Worm (Caenorhabditis elegans) whole organism, young adult: ENCODE data around the gene F22E5.1.
"Not testable (repeated sequence)": the region's sequence is repeated elsewhere in the genome, so short reads cannot be mapped to it uniquely, and the experiment has no call there.

Experiments used
- B0019.2 ChIP-seq: fragments of 200-800 bp; sonication (Bioruptor generic); conservative IDR thresholded peaks from 2 replicates; pipeline ENCODE4 v1.3.6; 2022; ENCODE audit warnings: missing genetic modification reagents, missing genetic modification characterization, missing compliant biosample characterization
- B0336.3 ChIP-seq: fragments of 200-800 bp; sonication (Bioruptor generic); IDR thresholded peaks from 2 replicates; pipeline ENCODE4 v1.3.6; 2022; ENCODE audit warnings: missing genetic modification characterization, missing compliant biosample characterization
- C06A6.2 ChIP-seq: fragments of 200-800 bp; sonication (Bioruptor generic); conservative IDR thresholded peaks from 2 replicates; pipeline ENCODE4 v1.3.6; 2022; ENCODE audit warnings: missing genetic modification characterization, missing compliant biosample characterization
- C17E4.6 ChIP-seq: fragments of 200-800 bp; sonication (Bioruptor generic); IDR thresholded peaks from 2 replicates; pipeline ENCODE4 v1.3.6; 2022; ENCODE audit warnings: missing genetic modification reagents, missing genetic modification characterization, missing compliant biosample characterization
- F37B4.10 ChIP-seq: fragments of 200-800 bp; sonication (Bioruptor generic); IDR thresholded peaks from 2 replicates; pipeline ENCODE4 v1.3.6; 2022; ENCODE audit warnings: missing genetic modification characterization, missing compliant biosample characterization
- F39B2.1 ChIP-seq: fragments of 200-800 bp; sonication (Bioruptor generic); IDR thresholded peaks from 2 replicates; pipeline ENCODE4 v1.3.6; 2022; ENCODE audit warnings: missing genetic modification reagents, missing genetic modification characterization, missing compliant biosample characterization
- F52B5.7 ChIP-seq: sonication (generic microtip); optimal IDR thresholded peaks from 2 replicates; lab custom pipeline; 2016; ENCODE audit warnings: mild to moderate bottlenecking, missing genetic modification characterization, missing compliant biosample characterization
- F55B11.4 ChIP-seq: sonication (generic microtip); optimal IDR thresholded peaks from 2 replicates; lab custom pipeline; 2016; ENCODE audit warnings: missing compliant biosample characterization, missing genetic modification characterization, borderline replicate concordance; ENCODE audit not compliant: insufficient read depth
- T26A5.8 ChIP-seq: sonication (generic microtip); optimal IDR thresholded peaks from 2 replicates; lab custom pipeline; 2016; ENCODE audit warnings: missing genetic modification characterization, missing compliant biosample characterization
- Y56A3A.18 ChIP-seq: fragments of 200-800 bp; sonication (Bioruptor generic); IDR thresholded peaks from 2 replicates; pipeline ENCODE4 v1.3.6; 2022; ENCODE audit warnings: missing genetic modification reagents, missing genetic modification characterization, missing compliant biosample characterization
- Y67H2A.10 ChIP-seq: fragments of 200-800 bp; sonication (Bioruptor generic); conservative IDR thresholded peaks from 2 replicates; pipeline ENCODE4 v1.3.6; 2022; ENCODE audit warnings: missing genetic modification reagents, missing genetic modification characterization, missing compliant biosample characterization
- ccch-3 ChIP-seq: fragments of 200-800 bp; sonication (Bioruptor generic); optimal IDR thresholded peaks from 2 replicates; lab custom pipeline; 2018; ENCODE audit warnings: mild to moderate bottlenecking, missing genetic modification characterization, missing compliant biosample characterization
- cebp-2 ChIP-seq: fragments of 200-800 bp; sonication (Bioruptor generic); IDR thresholded peaks from 2 replicates; pipeline ENCODE4 v1.3.6; 2022; ENCODE audit warnings: missing genetic modification characterization, missing compliant biosample characterization
- ceh-40 ChIP-seq: fragments of 200-800 bp; sonication (Bioruptor generic); IDR thresholded peaks from 2 replicates; pipeline ENCODE4 v1.3.6; 2022; ENCODE audit warnings: missing genetic modification characterization, missing compliant biosample characterization
- ceh-91 ChIP-seq: fragments of 200-800 bp; sonication (Bioruptor generic); IDR thresholded peaks from 2 replicates; pipeline ENCODE4 v1.3.6; 2022; ENCODE audit warnings: missing genetic modification reagents, missing genetic modification characterization, missing compliant biosample characterization
- dox-1 ChIP-seq: fragments of 200-800 bp; sonication (Bioruptor generic); IDR thresholded peaks from 2 replicates; pipeline ENCODE4 v1.3.6; 2022; ENCODE audit warnings: missing genetic modification reagents, missing genetic modification characterization, missing compliant biosample characterization
- dpff-1 ChIP-seq: sonication (generic microtip); optimal IDR thresholded peaks from 2 replicates; lab custom pipeline; 2017; ENCODE audit warnings: mild to moderate bottlenecking, missing genetic modification characterization, missing compliant biosample characterization
- egrh-3 ChIP-seq: fragments of 200-800 bp; sonication (Bioruptor generic); IDR thresholded peaks from 2 replicates; pipeline ENCODE4 v1.3.6; 2022; ENCODE audit warnings: missing genetic modification reagents, missing genetic modification characterization, missing compliant biosample characterization
- hlh-26 ChIP-seq: fragments of 200-800 bp; sonication (Bioruptor generic); conservative IDR thresholded peaks from 2 replicates; pipeline ENCODE4 v1.3.6; 2022; ENCODE audit warnings: missing genetic modification reagents, missing genetic modification characterization, missing compliant biosample characterization
- hmg-1.2 ChIP-seq: fragments of 200-800 bp; sonication (Bioruptor generic); IDR thresholded peaks from 2 replicates; pipeline ENCODE4 v1.3.6; 2022; ENCODE audit warnings: missing genetic modification reagents, missing genetic modification characterization, missing compliant biosample characterization
- hmg-20 ChIP-seq: fragments of 200-800 bp; sonication (Bioruptor generic); IDR thresholded peaks from 2 replicates; pipeline ENCODE4 v1.3.6; 2022; ENCODE audit warnings: missing genetic modification reagents, missing genetic modification characterization, missing compliant biosample characterization
- lin-40 ChIP-seq: sonication (generic microtip); optimal IDR thresholded peaks from 2 replicates; lab custom pipeline; 2016; ENCODE audit warnings: missing genetic modification characterization, mild to moderate bottlenecking, missing compliant biosample characterization, missing genotype, missing genetic modification reagents
- lin-54 ChIP-seq: fragments of 200-800 bp; sonication (Bioruptor generic); optimal IDR thresholded peaks from 2 replicates; lab custom pipeline; 2018; ENCODE audit warnings: mild to moderate bottlenecking, missing genetic modification characterization, missing compliant biosample characterization
- lir-1 ChIP-seq: fragments of 200-800 bp; sonication (Bioruptor generic); conservative IDR thresholded peaks from 2 replicates; pipeline ENCODE4 v1.3.6; 2022; ENCODE audit warnings: missing genetic modification reagents, missing genetic modification characterization, missing compliant biosample characterization
- lsl-1 ChIP-seq: fragments of 200-800 bp; sonication (Bioruptor generic); optimal IDR thresholded peaks from 2 replicates; lab custom pipeline; 2018; ENCODE audit warnings: mild to moderate bottlenecking, missing genetic modification characterization, moderate library complexity, missing compliant biosample characterization
- lsy-27 ChIP-seq: sonication (generic microtip); optimal IDR thresholded peaks from 2 replicates; lab custom pipeline; 2017; ENCODE audit warnings: missing genetic modification characterization, mild to moderate bottlenecking, missing compliant biosample characterization, antibody characterized with exemption, missing genotype, borderline replicate concordance; ENCODE audit not compliant: insufficient read depth
- madf-10 ChIP-seq: sonication (generic microtip); optimal IDR thresholded peaks from 2 replicates; lab custom pipeline; 2016; ENCODE audit warnings: mild to moderate bottlenecking, missing genetic modification characterization, missing compliant biosample characterization
- madf-6 ChIP-seq: fragments of 200-800 bp; sonication (Bioruptor generic); IDR thresholded peaks from 2 replicates; pipeline ENCODE4 v1.3.6; 2022; ENCODE audit warnings: missing genetic modification reagents, missing genetic modification characterization, missing compliant biosample characterization
- nhr-120 ChIP-seq: fragments of 200-800 bp; sonication (Bioruptor generic); IDR thresholded peaks from 2 replicates; pipeline ENCODE4 v1.3.6; 2022; ENCODE audit warnings: missing genetic modification characterization, missing compliant biosample characterization
- nhr-179 ChIP-seq: sonication (generic microtip); optimal IDR thresholded peaks from 2 replicates; lab custom pipeline; 2016; ENCODE audit warnings: mild to moderate bottlenecking, missing genetic modification characterization, missing compliant biosample characterization
- nhr-90 ChIP-seq: sonication (generic microtip); optimal IDR thresholded peaks from 2 replicates; lab custom pipeline; 2016; ENCODE audit warnings: missing genotype, mild to moderate bottlenecking, missing genetic modification characterization, missing compliant biosample characterization
- pbrm-1 ChIP-seq: fragments of 200-800 bp; sonication (Bioruptor generic); IDR thresholded peaks from 2 replicates; pipeline ENCODE4 v1.3.6; 2022; ENCODE audit warnings: missing genetic modification reagents, missing genetic modification characterization, missing compliant biosample characterization
- snpc-1.3 ChIP-seq: sonication (generic microtip); optimal IDR thresholded peaks from 2 replicates; lab custom pipeline; 2017; ENCODE audit warnings: missing genetic modification characterization, mild to moderate bottlenecking, missing compliant biosample characterization, antibody characterized with exemption, moderate library complexity, missing genotype, missing genetic modification reagents; ENCODE audit not compliant: insufficient read depth
- snpc-3.4 ChIP-seq: sonication (generic microtip); optimal IDR thresholded peaks from 2 replicates; lab custom pipeline; 2017; ENCODE audit warnings: missing genetic modification characterization, mild to moderate bottlenecking, missing compliant biosample characterization, antibody characterized with exemption, moderate library complexity, missing genotype, missing genetic modification reagents
- somi-1 ChIP-seq: fragments of 200-800 bp; sonication (Bioruptor generic); optimal IDR thresholded peaks from 2 replicates; lab custom pipeline; 2018; ENCODE audit warnings: mild to moderate bottlenecking, missing genetic modification characterization, missing compliant biosample characterization
- sptf-2 ChIP-seq: fragments of 200-800 bp; sonication (Bioruptor generic); optimal IDR thresholded peaks from 2 replicates; lab custom pipeline; 2018; ENCODE audit warnings: mild to moderate bottlenecking, missing genetic modification characterization, missing compliant biosample characterization
- tbp1 ChIP-seq: fragments of 200-800 bp; sonication (Bioruptor generic); optimal IDR thresholded peaks from 2 replicates; lab custom pipeline; 2018; ENCODE audit warnings: mild to moderate bottlenecking, missing genetic modification characterization, missing compliant biosample characterization
- zim-3 ChIP-seq: sonication (generic microtip); optimal IDR thresholded peaks from 2 replicates; lab custom pipeline; 2017; ENCODE audit warnings: mild to moderate bottlenecking, missing genetic modification characterization, moderate library complexity, missing compliant biosample characterization

The F22E5.1 gene

DNA sequence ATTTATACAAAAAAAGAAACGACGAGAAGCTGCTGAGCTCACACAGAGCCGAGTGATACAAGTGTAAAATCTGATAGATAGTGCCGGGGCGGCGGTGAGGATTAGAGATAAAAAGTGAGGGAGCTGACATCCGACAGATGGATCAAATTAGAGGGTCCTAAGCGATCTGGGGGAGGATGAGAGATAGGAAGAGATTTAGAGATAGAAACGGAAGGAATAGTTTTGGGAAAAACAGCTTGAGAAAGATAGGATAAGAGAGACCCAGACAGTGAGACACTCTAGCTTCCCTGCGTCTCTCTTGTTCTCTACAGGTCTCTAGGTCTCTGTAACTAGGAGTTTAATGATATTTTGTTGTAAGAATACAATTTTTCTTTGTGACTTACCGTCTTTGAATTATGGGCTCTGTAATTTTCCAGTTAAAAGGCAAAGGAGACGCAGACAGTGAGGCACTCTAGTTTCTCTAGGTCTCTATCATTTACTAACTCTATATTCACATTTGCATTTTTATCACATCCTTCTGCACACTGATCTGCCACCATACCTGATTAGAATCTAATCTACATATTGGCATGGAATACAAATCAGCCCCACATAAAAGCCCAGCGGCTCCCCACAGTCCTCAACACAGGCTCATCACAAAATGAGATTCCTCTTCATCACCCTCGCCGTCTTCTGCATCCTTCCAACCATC, 13.6 kb downstream of the F22E5.1 start, which contains the start of the genes sup-9 and nspf-1:
Gene sup-9, minus strand, starts transcription at position 43 of the 691 bp plus-strand sequence.
Gene nspf-1, plus strand, starts transcription at position 641 of the 691 bp plus-strand sequence.
- no peak for TF ChIP-seq snpc-3.4 (tag; lab: Kevin White, UChicago)
- no peak for TF ChIP-seq B0336.3
- TF ChIP-seq lsl-1 (GFP tag; lab: Kevin White, UChicago) = no peak
- no peak for TF ChIP-seq ccch-3 (GFP tag; lab: Kevin White, UChicago)

ce11 chrII:2688616-2689015, 15.0 kb downstream of the F22E5.1 start, which contains the start of gene nspf-2:
nspf-2 (plus strand) TSS chrII:2688916.
- TF ChIP-seq Y67H2A.10, lir-1, hmg-1.2 (GFP tag; lab: Robert Waterston, UW): not testable (repeated sequence)

DNA sequence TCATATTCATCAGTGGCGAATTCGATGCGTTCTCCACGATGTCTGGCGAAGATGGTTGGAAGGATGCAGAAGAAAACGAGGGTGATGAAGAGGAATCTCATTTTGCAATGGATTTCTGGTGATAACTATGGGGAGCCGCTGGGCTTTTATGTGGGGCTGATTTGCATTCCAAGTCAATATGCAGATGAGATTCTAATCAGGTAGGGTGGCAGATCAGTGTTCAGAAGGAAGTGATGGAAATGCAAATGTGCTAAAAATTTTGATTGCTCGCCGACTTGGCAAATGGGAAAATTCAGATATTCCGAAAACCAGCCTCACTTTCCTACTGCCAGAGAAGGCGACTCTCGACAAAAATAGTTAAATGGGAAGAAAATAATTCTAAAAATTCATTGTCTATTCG, 16.5 kb downstream of the F22E5.1 start, which contains the start of gene nspf-3:
Gene nspf-3, minus strand, starts transcription at position 101 of the 400 bp plus-strand sequence.
- no peak for TF ChIP-seq hmg-20
- TF ChIP-seq zim-3 (tag; lab: Kevin White, UChicago) = no peak
- no peak for TF ChIP-seq nhr-90
- TF ChIP-seq Y56A3A.18 (GFP tag; lab: Robert Waterston, UW) = no peak
- TF ChIP-seq ceh-40 = no peak
- TF ChIP-seq C17E4.6 = no peak
- no peak for TF ChIP-seq F55B11.4 (tag; lab: Kevin White, UChicago)
- no peak for TF ChIP-seq dpff-1
- TF ChIP-seq T26A5.8 (tag; lab: Kevin White, UChicago) = no peak
- TF ChIP-seq C06A6.2 (GFP tag; lab: Robert Waterston, UW) = no peak
- no peak for TF ChIP-seq B0336.3

- no peak for TF ChIP-seq snpc-3.4 (tag; lab: Kevin White, UChicago)
Measured at ce11 chrII:2692476-2692875, 18.9 kb downstream of the F22E5.1 start, which contains the start of gene set-11. set-11 (minus strand) TSS chrII:2692576.

DNA sequence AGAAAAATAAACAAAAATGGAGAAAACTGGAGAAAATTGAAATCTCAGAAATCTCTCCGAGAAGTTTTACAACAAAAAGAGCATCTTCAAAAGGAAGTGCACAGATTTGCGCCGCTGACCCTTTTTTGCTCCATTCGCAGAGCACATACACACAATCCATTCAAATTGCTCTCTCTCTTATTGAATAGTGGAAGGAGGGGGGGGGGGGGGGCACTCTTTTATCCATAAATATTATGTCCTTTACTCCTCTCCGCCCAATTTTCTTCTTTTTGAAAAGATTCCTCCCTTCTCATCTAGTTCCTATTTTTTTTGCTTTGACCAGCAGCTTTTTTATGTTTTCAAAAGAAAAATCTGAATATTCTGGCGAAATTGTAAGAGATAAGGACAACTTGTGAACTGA, 21.5 kb downstream of the F22E5.1 start:
- no peak for TF ChIP-seq tbp1 (GFP tag; lab: Kevin White, UChicago)
- TF ChIP-seq snpc-1.3 = no peak
- no peak for TF ChIP-seq lin-40 (tag; lab: Kevin White, UChicago)
- TF ChIP-seq pbrm-1 (GFP tag; lab: Robert Waterston, UW) = no peak
- TF ChIP-seq cebp-2 (GFP tag; lab: Robert Waterston, UW) = no peak
- no peak for TF ChIP-seq lsy-27 (tag; lab: Kevin White, UChicago)
- no peak for TF ChIP-seq lin-54 (GFP tag; lab: Kevin White, UChicago)

DNA sequence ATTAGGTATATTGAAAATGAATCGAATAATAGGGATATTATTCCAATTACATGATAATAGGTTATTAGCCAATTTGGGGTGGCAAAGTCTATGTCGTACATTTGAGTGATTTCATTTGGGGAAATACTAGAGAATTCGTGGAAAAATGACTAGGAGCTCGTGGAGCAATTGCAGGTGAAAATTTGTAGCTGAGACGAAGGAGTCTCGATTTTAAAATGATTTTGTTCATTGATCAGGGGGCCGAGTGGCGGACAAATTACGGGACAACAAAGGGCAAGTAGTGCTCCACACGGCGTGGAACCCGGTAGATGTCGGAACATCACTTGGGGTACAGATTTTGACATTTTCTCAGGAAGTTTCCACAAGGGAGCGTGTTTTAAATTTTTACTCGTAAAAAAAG, 24.8 kb downstream of the F22E5.1 start, which contains the start of gene sri-62:
Gene sri-62, minus strand, starts transcription at position 101 of the 400 bp plus-strand sequence.
- no peak for TF ChIP-seq tbp1 (GFP tag; lab: Kevin White, UChicago)

- TF ChIP-seq ceh-91 (GFP tag; lab: Robert Waterston, UW) = no peak
- TF ChIP-seq hlh-26 (GFP tag; lab: Robert Waterston, UW) = no peak
- TF ChIP-seq F37B4.10 (GFP tag; lab: Robert Waterston, UW) = no peak
- no peak for TF ChIP-seq somi-1 (GFP tag; lab: Kevin White, UChicago)
- no peak for TF ChIP-seq madf-6 (GFP tag; lab: Robert Waterston, UW)
- TF ChIP-seq F52B5.7 (tag; lab: Kevin White, UChicago) = no peak
- TF ChIP-seq B0019.2 = no peak
- no peak for TF ChIP-seq F39B2.1 (GFP tag; lab: Robert Waterston, UW)
- no peak for TF ChIP-seq sptf-2
- no peak for TF ChIP-seq madf-10 (tag; lab: Kevin White, UChicago)
- no peak for TF ChIP-seq nhr-120 (GFP tag; lab: Robert Waterston, UW)
- no peak for TF ChIP-seq dox-1 (GFP tag; lab: Robert Waterston, UW)
- no peak for TF ChIP-seq nhr-179 (tag; lab: Kevin White, UChicago)
- TF ChIP-seq egrh-3 (GFP tag; lab: Robert Waterston, UW) = no peak
Measured at ce11 chrII:2700229-2700628, 26.7 kb downstream of the F22E5.1 start, which contains the start of gene sri-61. sri-61 (minus strand) TSS chrII:2700329.
